Fruit fly (Drosophila melanogaster): Measurements from ENCODE around the gene CG2983.

CG2983 gene

dm6 chr2L:2856960-2857584 is 9.6 kb downstream of the CG2983 start, which contains the start of gene CG2991 (continued):
- TF ChIP-seq CG9797 (GFP tag; optimal IDR thresholded peaks at IDR 0.05): peak; percentile 98
- no peak for TF ChIP-seq run (tag; optimal IDR thresholded peaks at IDR 0.05)
- peak; percentile 80 for TF ChIP-seq ato (GFP tag; IDR thresholded peaks at IDR 0.05; ENCODE audit: partially characterized antibody)
- no peak for TF ChIP-seq Xrp1 (GFP tag; IDR thresholded peaks at IDR 0.05)
- TF ChIP-seq CG12104 (GFP tag; optimal IDR thresholded peaks at IDR 0.05): peak; percentile 16
- TF ChIP-seq CG3065 (GFP tag; optimal IDR thresholded peaks at IDR 0.05): no peak
- peak; percentile 55 for TF ChIP-seq lbe (GFP tag; optimal IDR thresholded peaks at IDR 0.05)
- peak; percentile 64; the same call in 2 of the 3 replicates for TF ChIP-seq CG14860 (GFP tag; IDR thresholded peaks at IDR 0.05; ENCODE audit: partially characterized antibody)
- no peak for TF ChIP-seq Lpt (GFP tag; optimal IDR thresholded peaks at IDR 0.05)
- peak; percentile 36 for TF ChIP-seq Abd-B (GFP tag; optimal IDR thresholded peaks at IDR 0.05)
- TF ChIP-seq CG1529 (GFP tag; optimal IDR thresholded peaks at IDR 0.05): no peak
- TF ChIP-seq dan (GFP tag; IDR thresholded peaks at IDR 0.05): no peak
- no peak for TF ChIP-seq lola (GFP tag; optimal IDR thresholded peaks at IDR 0.05)
- no peak for TF ChIP-seq cas (GFP tag; IDR thresholded peaks at IDR 0.05)
- TF ChIP-seq Atf6 (GFP tag; IDR thresholded peaks at IDR 0.05): no peak
- TF ChIP-seq CG31441 (GFP tag; IDR thresholded peaks at IDR 0.05): peak; percentile 33; the same call in 1 of the 2 replicates
- peak; percentile 26 for TF ChIP-seq NfI (GFP tag; optimal IDR thresholded peaks at IDR 0.05)
- no peak for TF ChIP-seq kay (GFP tag; optimal IDR thresholded peaks at IDR 0.05)
- no peak for TF ChIP-seq bowl (GFP tag; IDR thresholded peaks at IDR 0.05)
- TF ChIP-seq CG13424 (tag; optimal IDR thresholded peaks at IDR 0.05): peak; percentile 11
- peak; percentile 52 for TF ChIP-seq Jarid2 (GFP tag; optimal IDR thresholded peaks at IDR 0.05)
- TF ChIP-seq Atf3 (GFP tag; optimal IDR thresholded peaks at IDR 0.05): no peak
- TF ChIP-seq ham (GFP tag; IDR thresholded peaks at IDR 0.05): no peak
- peak; percentile 35 for TF ChIP-seq CG15601 (tag; optimal IDR thresholded peaks at IDR 0.05)
- TF ChIP-seq fd3F (GFP tag; optimal IDR thresholded peaks at IDR 0.05): no peak
- peak; percentile 11 for TF ChIP-seq CG15269 (tag; optimal IDR thresholded peaks at IDR 0.05)
- TF ChIP-seq CG12391 (tag; optimal IDR thresholded peaks at IDR 0.05): peak; percentile 40
- peak; percentile 18 for TF ChIP-seq CG13296 (GFP tag; optimal IDR thresholded peaks at IDR 0.05)
- no peak for TF ChIP-seq CG6654 (GFP tag; optimal IDR thresholded peaks at IDR 0.05)
- 0 out of 3 replicates have a peak, but pooled peaks have one; percentile 40 for TF ChIP-seq CG2199 (GFP tag; IDR thresholded peaks at IDR 0.05)
- peak; percentile 87 for TF ChIP-seq CG13287 (GFP tag; IDR thresholded peaks at IDR 0.05; ENCODE audit: partially characterized antibody)
- TF ChIP-seq CG11723 (GFP tag; optimal IDR thresholded peaks at IDR 0.05): no peak
- no peak for TF ChIP-seq CG8281 (tag; optimal IDR thresholded peaks at IDR 0.05)
- no peak for TF ChIP-seq pum (GFP tag; optimal IDR thresholded peaks at IDR 0.05)
- TF ChIP-seq CG7271 (tag; optimal IDR thresholded peaks at IDR 0.05): no peak
- no peak for TF ChIP-seq CG18619 (GFP tag; optimal IDR thresholded peaks at IDR 0.05)
- TF ChIP-seq crp (GFP tag; optimal IDR thresholded peaks at IDR 0.05): no peak
- TF ChIP-seq Ravus (GFP tag; IDR thresholded peaks at IDR 0.05): no peak
- no peak for TF ChIP-seq CG7745 (tag; optimal IDR thresholded peaks at IDR 0.05)
- no peak for TF ChIP-seq Dad (GFP tag; optimal IDR thresholded peaks at IDR 0.05)
- no peak for TF ChIP-seq az2 (GFP tag; optimal IDR thresholded peaks at IDR 0.05)
- no peak for TF ChIP-seq ap (GFP tag; IDR thresholded peaks at IDR 0.05)
- TF ChIP-seq repo (GFP tag; optimal IDR thresholded peaks at IDR 0.05): no peak
- TF ChIP-seq ftz-f1 (GFP tag; optimal IDR thresholded peaks at IDR 0.05): peak; percentile 15
- no peak for TF ChIP-seq CG17612 (GFP tag; IDR thresholded peaks at IDR 0.05)
- TF ChIP-seq Ptx1 (GFP tag; IDR thresholded peaks at IDR 0.05): no peak
- TF ChIP-seq Fer2 (tag; optimal IDR thresholded peaks at IDR 0.05): no peak
- no peak for TF ChIP-seq CG14965 (GFP tag; optimal IDR thresholded peaks at IDR 0.05; ENCODE audit: borderline replicate concordance)
- peak; percentile 18 for TF ChIP-seq CG5180 (GFP tag; optimal IDR thresholded peaks at IDR 0.05)
- no peak for TF ChIP-seq sima (GFP tag; optimal IDR thresholded peaks at IDR 0.05)

Measured in whole organism, embryonic.